Worm (Caenorhabditis elegans) whole organism, L4/young adult: ENCODE results near the gene C31H1.2.

Experiments used
- W03F9.2 ChIP-seq: fragments of 150-350 bp; optimal IDR thresholded peaks from 2 replicates; lab custom pipeline; 2014; ENCODE audit warnings: missing biosample characterization, missing genetic modification characterization
- dao-5 ChIP-seq: sonication (generic microtip); optimal IDR thresholded peaks from 2 replicates; lab custom pipeline; 2016; ENCODE audit warnings: missing genotype, missing genetic modification characterization, moderate library complexity, missing compliant biosample characterization
- him-1 ChIP-seq: sonication (generic microtip); optimal IDR thresholded peaks from 2 replicates; lab custom pipeline; 2016; ENCODE audit warnings: missing genotype, missing genetic modification reagents, missing genetic modification characterization, missing compliant biosample characterization

DNA sequence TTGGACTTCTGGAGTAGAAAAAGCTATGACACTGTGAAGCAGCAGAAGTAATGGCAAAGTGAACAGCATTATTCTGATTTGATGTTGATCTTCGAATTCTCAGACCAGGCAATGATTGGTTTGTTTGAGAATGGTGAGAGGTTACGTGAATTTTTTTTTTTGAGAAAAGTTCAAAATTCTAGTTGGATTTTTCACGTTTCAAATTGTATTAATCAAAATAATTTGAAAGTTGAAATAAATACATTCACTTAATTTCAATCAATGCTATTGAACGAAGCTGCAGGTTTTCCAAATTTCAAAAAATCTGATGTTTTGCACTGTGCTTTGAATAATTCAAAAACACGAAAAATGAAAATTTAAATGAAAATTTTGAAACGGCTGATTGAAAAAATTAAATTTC lies 5.6 kb downstream of the C31H1.2 start, which contains the start of gene C31H1.5:
- TF ChIP-seq dao-5 (tag; lab: Kevin White, UChicago) (no peak), W03F9.2 (no peak), him-1 (tag; lab: Kevin White, UChicago) (no peak)
